Worm (Caenorhabditis elegans): Measurements from ENCODE around the gene F52E1.2.

The F52E1.2 gene

ce11 chrV:8413432-8414021, 3.1 kb downstream of the F52E1.2 start, which contains the start of gene vha-18:
vha-18 (minus strand) TSS chrV:8413482.
- no peak for TF ChIP-seq nhr-19 (GFP tag; conservative IDR thresholded peaks at IDR 0.05)
- peak in 1 of 2 experiments; percentile 4 for TF ChIP-seq efl-1 (optimal IDR thresholded peaks at IDR 0.05)
- no peak for TF ChIP-seq efl-1 (GFP tag; optimal IDR thresholded peaks at IDR 0.05 in 1 of 2)

ce11 chrV:8414036-8414728, 3.8 kb downstream of the F52E1.2 start, which contains the start of gene pos-1:
pos-1 (plus strand) TSS chrV:8414086.
- TF ChIP-seq skn-1 (tag; optimal IDR thresholded peaks at IDR 0.05) (no peak), efl-1 (optimal IDR thresholded peaks at IDR 0.05) (no peak), efl-1 (GFP tag; optimal IDR thresholded peaks at IDR 0.05 in 1 of 2) (peak in 1 of 2 experiments; percentile 90)

- TF ChIP-seq pag-3 (tag; optimal IDR thresholded peaks at IDR 0.05; ENCODE audit: borderline replicate concordance, insufficient read depth) = no peak
- no peak for TF ChIP-seq fos-1 (tag; optimal IDR thresholded peaks at IDR 0.05)
- TF ChIP-seq lin-15B (tag; optimal IDR thresholded peaks at IDR 0.05) = no peak
- no peak for TF ChIP-seq fkh-8 (tag; optimal IDR thresholded peaks at IDR 0.05)
- no peak for TF ChIP-seq elt-2 (tag; optimal IDR thresholded peaks at IDR 0.05)
- no peak for TF ChIP-seq zip-4 (GFP tag; optimal IDR thresholded peaks at IDR 0.05)
- no peak for TF ChIP-seq C34B4.2 (tag; optimal IDR thresholded peaks at IDR 0.05)
- no peak for TF ChIP-seq ces-1 (GFP tag; optimal IDR thresholded peaks at IDR 0.05)
- no peak for TF ChIP-seq mab-9 (GFP tag; IDR thresholded peaks at IDR 0.05)
- no peak for TF ChIP-seq ztf-11 (tag; optimal IDR thresholded peaks at IDR 0.05)
- no peak for TF ChIP-seq irx-1 (tag; optimal IDR thresholded peaks at IDR 0.05)
- TF ChIP-seq egl-27 (tag; optimal IDR thresholded peaks at IDR 0.05) = no peak
Observed at ce11 chrV:8415113-8415530, 4.7 kb downstream of the F52E1.2 start.

ce11 chrV:8417271-8417670, 6.9 kb downstream of the F52E1.2 start:
- TF ChIP-seq egl-27 (tag; optimal IDR thresholded peaks at IDR 0.05) = no peak
- TF ChIP-seq nhr-90 (tag; optimal IDR thresholded peaks at IDR 0.05; ENCODE audit: poor library complexity) = no peak
- TF ChIP-seq nhr-85 (tag) = no peak
- no peak for TF ChIP-seq unc-86 (tag; optimal IDR thresholded peaks at IDR 0.05)
- no peak for TF ChIP-seq nhr-20 (tag; optimal IDR thresholded peaks at IDR 0.05)
- no peak for TF ChIP-seq tbx-2 (tag; optimal IDR thresholded peaks at IDR 0.05)
- TF ChIP-seq nhr-71 (tag; optimal IDR thresholded peaks at IDR 0.05) = no peak
- TF ChIP-seq lsy-2 (tag; optimal IDR thresholded peaks at IDR 0.05) = no peak
- TF ChIP-seq nhr-237 (tag; optimal IDR thresholded peaks at IDR 0.05) = no peak
- TF ChIP-seq nhr-28 (tag; optimal IDR thresholded peaks at IDR 0.05) = no peak
- no peak for TF ChIP-seq fos-1 (tag; optimal IDR thresholded peaks at IDR 0.05)
- no peak for TF ChIP-seq mab-9 (GFP tag; IDR thresholded peaks at IDR 0.05)
- TF ChIP-seq zag-1 (tag; optimal IDR thresholded peaks at IDR 0.05) = no peak
- no peak for TF ChIP-seq efl-1 (optimal IDR thresholded peaks at IDR 0.05)
- TF ChIP-seq efl-1 (GFP tag; optimal IDR thresholded peaks at IDR 0.05 in 1 of 2) = no peak
- TF ChIP-seq snpc-4 (tag; optimal IDR thresholded peaks at IDR 0.05) = no peak
- TF ChIP-seq nhr-84 (tag; optimal IDR thresholded peaks at IDR 0.05) = no peak
- no peak for TF ChIP-seq nhr-77 (tag; optimal IDR thresholded peaks at IDR 0.05)
- no peak for TF ChIP-seq mdl-1 (tag; optimal IDR thresholded peaks at IDR 0.05)
- no peak for TF ChIP-seq pqm-1 (tag; optimal IDR thresholded peaks at IDR 0.05)
- TF ChIP-seq hlh-4 (tag; optimal IDR thresholded peaks at IDR 0.05) = no peak
